Fruit fly (Drosophila melanogaster) whole organism, embryonic: ENCODE results near the gene Kaz1-ORFB.

Source experiments
- B-H2 ChIP-seq: fragments of 200-800 bp; sonication (Bioruptor generic); optimal IDR thresholded peaks from 2 replicates; lab custom pipeline; 2018; ENCODE audit warnings: missing biosample characterization, mild to moderate bottlenecking, missing genetic modification characterization
- BEAF-32 ChIP-seq: fragments of 200-800 bp; sonication (Bioruptor generic); optimal IDR thresholded peaks from 3 replicates; lab custom pipeline; 2017; ENCODE audit warnings: missing biosample characterization, missing genetic modification characterization, mild to moderate bottlenecking, moderate library complexity, missing genetic modification reagents
- BtbVII ChIP-seq: fragments of 200-800 bp; sonication (Bioruptor generic); optimal IDR thresholded peaks from 3 replicates; lab custom pipeline; 2017; ENCODE audit warnings: missing biosample characterization, mild to moderate bottlenecking, missing genetic modification characterization
- CG10274 ChIP-seq: fragments of 200-800 bp; sonication (Bioruptor generic); optimal IDR thresholded peaks from 3 replicates; lab custom pipeline; 2017; ENCODE audit warnings: missing biosample characterization, mild to moderate bottlenecking, missing genetic modification characterization
- CG11398 ChIP-seq: fragments of 200-800 bp; sonication (Bioruptor generic); optimal IDR thresholded peaks from 2 replicates; lab custom pipeline; 2016; ENCODE audit warnings: missing biosample characterization, missing genetic modification characterization
- CG13123 ChIP-seq: fragments of 200-800 bp; sonication (Bioruptor generic); optimal IDR thresholded peaks from 2 replicates; lab custom pipeline; 2016; ENCODE audit warnings: missing biosample characterization, missing genetic modification characterization
- CG14710 ChIP-seq: fragments of 200-800 bp; sonication (Bioruptor generic); optimal IDR thresholded peaks from 3 replicates; lab custom pipeline; 2019; ENCODE audit warnings: missing biosample characterization, mild to moderate bottlenecking, missing genetic modification characterization, moderate library complexity
- CG14860 ChIP-seq: fragments of 200-800 bp; sonication (Bioruptor generic); IDR thresholded peaks from 3 replicates; pipeline ENCODE4 v1.3.6; 2022; ENCODE audit warnings: missing biosample characterization, missing genetic modification characterization; ENCODE audit not compliant: partially characterized antibody
- CG15011 ChIP-seq: fragments of 200-800 bp; sonication (Bioruptor generic); optimal IDR thresholded peaks from 3 replicates; lab custom pipeline; 2018; ENCODE audit warnings: missing biosample characterization, mild to moderate bottlenecking, missing genetic modification characterization
- CG32767 ChIP-seq: fragments of 200-800 bp; sonication (Bioruptor generic); IDR thresholded peaks from 2 replicates; pipeline ENCODE4 v1.3.6; 2022; ENCODE audit warnings: missing biosample characterization, missing genetic modification characterization
- CG33213 ChIP-seq: fragments of 200-800 bp; sonication (Bioruptor generic); optimal IDR thresholded peaks from 3 replicates; lab custom pipeline; 2016; ENCODE audit warnings: missing biosample characterization, missing genetic modification characterization
- CG33557 ChIP-seq: fragments of 200-800 bp; sonication (Bioruptor generic); optimal IDR thresholded peaks from 2 replicates; lab custom pipeline; 2019; ENCODE audit warnings: missing biosample characterization, mild to moderate bottlenecking, missing genetic modification characterization, moderate library complexity
- CG3995 ChIP-seq: fragments of 200-800 bp; sonication (Bioruptor generic); optimal IDR thresholded peaks from 3 replicates; lab custom pipeline; 2016; ENCODE audit warnings: missing biosample characterization, missing genetic modification characterization
- CG4360 ChIP-seq: fragments of 200-800 bp; sonication (Bioruptor generic); IDR thresholded peaks from 2 replicates; pipeline ENCODE4 v1.3.6; 2022; ENCODE audit warnings: missing biosample characterization, missing genetic modification characterization
- CG4424 ChIP-seq: fragments of 200-800 bp; sonication (Bioruptor generic); optimal IDR thresholded peaks from 3 replicates; lab custom pipeline; 2016; ENCODE audit warnings: missing biosample characterization, missing genetic modification characterization
- CG6791 ChIP-seq: fragments of 200-800 bp; sonication (Bioruptor generic); IDR thresholded peaks from 3 replicates; pipeline ENCODE4 v1.3.6; 2022; ENCODE audit warnings: missing biosample characterization, missing genetic modification characterization; ENCODE audit not compliant: partially characterized antibody
- CG7963 ChIP-seq: fragments of 200-800 bp; sonication (Bioruptor generic); IDR thresholded peaks from 3 replicates; pipeline ENCODE4 v1.3.6; 2022; ENCODE audit warnings: missing biosample characterization, missing genetic modification characterization; ENCODE audit not compliant: partially characterized antibody
- CG8290 ChIP-seq, 3 experiments: fragments of 200-800 bp; sonication (Bioruptor generic); optimal IDR thresholded peaks; 2 replicates each; lab custom pipeline; 2016 to 2019; ENCODE audit warnings: missing biosample characterization in 3 of 3, missing genetic modification characterization in 3 of 3, mild to moderate bottlenecking in 2 of 3, moderate library complexity in 1 of 3
- CG9797 ChIP-seq: fragments of 200-800 bp; sonication (Bioruptor generic); optimal IDR thresholded peaks from 3 replicates; lab custom pipeline; 2018; ENCODE audit warnings: missing biosample characterization, mild to moderate bottlenecking, missing genetic modification characterization
- CG9932 ChIP-seq: fragments of 200-800 bp; sonication (Bioruptor generic); IDR thresholded peaks from 2 replicates; pipeline ENCODE4 v1.3.6; 2022; ENCODE audit warnings: missing biosample characterization, missing genetic modification characterization
- Dbx ChIP-seq: fragments of 200-800 bp; sonication (Bioruptor generic); IDR thresholded peaks from 3 replicates; pipeline ENCODE4 v1.3.6; 2022; ENCODE audit warnings: missing biosample characterization, missing genetic modification characterization
- Dp ChIP-seq: fragments of 200-800 bp; sonication (Bioruptor generic); optimal IDR thresholded peaks from 2 replicates; lab custom pipeline; 2018; ENCODE audit warnings: missing biosample characterization, mild to moderate bottlenecking, missing genetic modification characterization, moderate library complexity
- Dref ChIP-seq: fragments of 200-800 bp; sonication (Bioruptor generic); IDR thresholded peaks from 2 replicates; pipeline ENCODE4 v1.3.6; 2022; ENCODE audit warnings: missing biosample characterization, missing genetic modification characterization
- E2f2 ChIP-seq: fragments of 200-800 bp; sonication (Bioruptor generic); IDR thresholded peaks from 2 replicates; pipeline ENCODE4 v1.3.6; 2022; ENCODE audit warnings: missing biosample characterization, missing genetic modification characterization
- HmgZ ChIP-seq: fragments of 200-800 bp; sonication (Bioruptor generic); optimal IDR thresholded peaks from 2 replicates; lab custom pipeline; 2018; ENCODE audit warnings: missing biosample characterization, mild to moderate bottlenecking, missing genetic modification characterization
- Hmx ChIP-seq: fragments of 200-800 bp; sonication (Bioruptor generic); optimal IDR thresholded peaks from 2 replicates; lab custom pipeline; 2016; ENCODE audit warnings: missing biosample characterization, missing genetic modification characterization
- MBD-R2 ChIP-seq: fragments of 200-800 bp; sonication (Bioruptor generic); IDR thresholded peaks from 2 replicates; pipeline ENCODE4 v1.3.6; 2022; ENCODE audit warnings: missing biosample characterization, missing genetic modification characterization
- NC2α ChIP-seq: fragments of 200-800 bp; sonication (Bioruptor generic); optimal IDR thresholded peaks from 2 replicates; lab custom pipeline; 2016; ENCODE audit warnings: missing biosample characterization, missing genetic modification characterization
- NC2β ChIP-seq: fragments of 200-800 bp; sonication (Bioruptor generic); optimal IDR thresholded peaks from 2 replicates; lab custom pipeline; 2016; ENCODE audit warnings: missing biosample characterization, missing genetic modification characterization
- Oaz ChIP-seq: fragments of 200-800 bp; sonication (Bioruptor generic); IDR thresholded peaks from 2 replicates; pipeline ENCODE4 v1.3.6; 2022; ENCODE audit warnings: missing biosample characterization, missing genetic modification characterization
- Ptx1 ChIP-seq: fragments of 200-800 bp; sonication (Bioruptor generic); IDR thresholded peaks from 2 replicates; pipeline ENCODE4 v1.3.6; 2022; ENCODE audit warnings: missing biosample characterization, missing genetic modification characterization
- Trl ChIP-seq, 3 experiments: fragments of >200 bp in 2 of 3; fragments of 200-800 bp in 1 of 3; sonication (Bioruptor generic) in 1 of 3; optimal IDR thresholded peaks; 2 replicates in 1 of 3; 3 replicates in 2 of 3; lab custom pipeline; 2016 to 2017; ENCODE audit warnings: missing biosample characterization in 1 of 3, missing genetic modification characterization in 1 of 3
- Xbp1 ChIP-seq: fragments of 200-800 bp; sonication (Bioruptor generic); optimal IDR thresholded peaks from 3 replicates; lab custom pipeline; 2016; ENCODE audit warnings: missing biosample characterization, mild to moderate bottlenecking, missing genetic modification characterization
- YL-1 ChIP-seq: fragments of 200-800 bp; sonication (Bioruptor generic); optimal IDR thresholded peaks from 3 replicates; lab custom pipeline; 2017; ENCODE audit warnings: missing biosample characterization, mild to moderate bottlenecking, missing genetic modification characterization
- amos ChIP-seq: fragments of 200-800 bp; sonication (Bioruptor generic); IDR thresholded peaks from 2 replicates; pipeline ENCODE4 v1.3.6; 2022; ENCODE audit warnings: missing biosample characterization, missing genetic modification characterization; ENCODE audit not compliant: partially characterized antibody
- eve ChIP-seq, 2 experiments: fragments of >200 bp; optimal IDR thresholded peaks; 2 replicates each; lab custom pipeline; 2017; ENCODE audit warnings: missing biosample characterization in 2 of 2, missing genetic modification characterization in 2 of 2
- grn ChIP-seq: fragments of 200-800 bp; sonication (Bioruptor generic); optimal IDR thresholded peaks from 3 replicates; lab custom pipeline; 2017; ENCODE audit warnings: missing biosample characterization, missing genetic modification characterization
- jing ChIP-seq: fragments of 200-800 bp; sonication (Bioruptor generic); optimal IDR thresholded peaks from 2 replicates; lab custom pipeline; 2018; ENCODE audit warnings: missing biosample characterization, mild to moderate bottlenecking, missing genetic modification characterization
- lab ChIP-seq: fragments of 200-800 bp; sonication (Bioruptor generic); optimal IDR thresholded peaks from 3 replicates; lab custom pipeline; 2017; ENCODE audit warnings: missing biosample characterization, missing genetic modification characterization, mild to moderate bottlenecking, moderate library complexity, missing genetic modification reagents
- oc ChIP-seq: fragments of 200-800 bp; sonication (Bioruptor generic); optimal IDR thresholded peaks from 2 replicates; lab custom pipeline; 2018; ENCODE audit warnings: missing biosample characterization, mild to moderate bottlenecking, missing genetic modification characterization, moderate library complexity
- p53 ChIP-seq: fragments of 200-800 bp; sonication (Bioruptor generic); optimal IDR thresholded peaks from 2 replicates; lab custom pipeline; 2016; ENCODE audit warnings: missing biosample characterization, missing genetic modification characterization
- pita ChIP-seq: fragments of 200-800 bp; sonication (Bioruptor generic); optimal IDR thresholded peaks from 2 replicates; lab custom pipeline; 2017; ENCODE audit warnings: missing biosample characterization, mild to moderate bottlenecking, missing genetic modification characterization
- stwl ChIP-seq: fragments of 200-800 bp; sonication (Bioruptor generic); optimal IDR thresholded peaks from 3 replicates; lab custom pipeline; 2018; ENCODE audit warnings: missing biosample characterization, mild to moderate bottlenecking, missing genetic modification characterization, moderate library complexity
- sug ChIP-seq: fragments of 200-800 bp; optimal IDR thresholded peaks from 2 replicates; lab custom pipeline; 2019; ENCODE audit warnings: missing biosample characterization, mild to moderate bottlenecking, missing genetic modification characterization, moderate library complexity
- tio ChIP-seq: fragments of 200-800 bp; sonication (Bioruptor generic); optimal IDR thresholded peaks from 2 replicates; lab custom pipeline; 2017; ENCODE audit warnings: missing biosample characterization, missing genetic modification characterization, inconsistent platforms
- tll ChIP-seq, 2 experiments: fragments of 200-800 bp in 1 of 2; fragments of >200 bp in 1 of 2; sonication (Bioruptor generic) in 1 of 2; optimal IDR thresholded peaks; 2 replicates each; lab custom pipeline; 2017 to 2019; ENCODE audit warnings: missing biosample characterization in 2 of 2, missing genetic modification characterization in 2 of 2, mild to moderate bottlenecking in 1 of 2, moderate library complexity in 1 of 2
- tna ChIP-seq: fragments of 200-800 bp; sonication (Bioruptor generic); IDR thresholded peaks from 2 replicates; pipeline ENCODE4 v1.3.6; 2022; ENCODE audit warnings: missing biosample characterization, missing genetic modification characterization; ENCODE audit not compliant: partially characterized antibody
- trh ChIP-seq: fragments of 200-800 bp; sonication (Bioruptor generic); optimal IDR thresholded peaks from 2 replicates; lab custom pipeline; 2016; ENCODE audit warnings: missing biosample characterization, missing genetic modification characterization
- z ChIP-seq: fragments of 200-800 bp; sonication (Bioruptor generic); IDR thresholded peaks from 3 replicates; pipeline ENCODE4 v1.3.6; 2022; ENCODE audit warnings: missing biosample characterization, missing genetic modification characterization

Kaz1-ORFB gene

DNA sequence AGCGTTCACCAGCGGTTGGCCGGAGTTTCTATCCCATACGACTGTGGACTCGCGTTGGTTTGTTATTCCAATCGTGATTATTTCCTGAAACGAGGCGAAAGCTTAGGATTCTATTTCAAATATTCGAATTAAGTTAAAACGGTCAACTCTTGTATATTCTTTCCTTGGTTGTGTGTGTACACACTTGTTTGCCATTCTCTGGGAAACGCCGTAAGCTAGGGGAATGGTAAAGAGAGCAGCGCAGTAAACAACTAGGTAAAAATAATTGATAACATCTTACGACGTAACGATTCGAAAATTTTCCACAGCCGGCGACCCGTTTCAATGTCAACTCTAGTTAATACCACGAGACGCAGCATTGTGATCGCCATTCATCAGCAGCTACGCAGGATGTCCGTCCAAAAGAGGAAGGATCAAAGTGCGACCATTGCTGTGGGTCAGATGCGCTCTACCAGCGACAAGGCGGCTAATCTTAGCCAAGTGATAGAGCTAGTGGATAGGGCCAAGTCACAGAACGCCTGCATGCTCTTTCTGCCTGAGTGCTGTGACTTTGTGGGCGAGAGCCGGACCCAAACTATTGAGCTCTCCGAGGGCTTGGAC is 12.8 kb upstream of the Kaz1-ORFB start, which contains the start of gene NitFhit:
NitFhit (plus strand) TSS at position 195 of the 600 bp plus-strand sequence.
- no peak for TF ChIP-seq CG33557 (GFP tag; lab: Kevin White, UChicago)
- TF ChIP-seq Trl (optimal IDR thresholded peaks at IDR 0.05; lab: Kevin White, UChicago), result peak in 1 of 2 experiments; percentile 18
- TF ChIP-seq Trl (GFP tag; optimal IDR thresholded peaks at IDR 0.05; lab: Kevin White, UChicago), result no peak
- TF ChIP-seq Oaz (GFP tag; lab: Robert Waterston, UW), result no peak
- peak; percentile 31 for TF ChIP-seq stwl (tag; lab: Kevin White, UChicago)
- no peak for TF ChIP-seq pita (GFP tag; lab: Kevin White, UChicago)
- TF ChIP-seq HmgZ (tag; lab: Kevin White, UChicago), result peak; percentile 34
- no peak for TF ChIP-seq CG9797 (GFP tag; lab: Kevin White, UChicago)
- TF ChIP-seq lab, result no peak
- TF ChIP-seq tll (GFP tag; optimal IDR thresholded peaks at IDR 0.05; lab: Kevin White, UChicago), result no peak
- no peak for TF ChIP-seq CG7963 (GFP tag; lab: Robert Waterston, UW)
- peak; percentile 2 for TF ChIP-seq Xbp1 (GFP tag; lab: Kevin White, UChicago)
- TF ChIP-seq jing (GFP tag; lab: Kevin White, UChicago), result no peak
- TF ChIP-seq E2f2 (GFP tag; lab: Robert Waterston, UW), result peak; percentile 54
- no peak for TF ChIP-seq CG9932
- TF ChIP-seq CG14710 (tag; lab: Kevin White, UChicago), result peak; percentile 100
- no peak for TF ChIP-seq eve (GFP tag; optimal IDR thresholded peaks at IDR 0.05; lab: Kevin White, UChicago)
- TF ChIP-seq YL-1 (GFP tag; lab: Kevin White, UChicago), result peak; percentile 66
- no peak for TF ChIP-seq NC2α (GFP tag; lab: Kevin White, UChicago)
- TF ChIP-seq Hmx (GFP tag; lab: Kevin White, UChicago), result no peak
- TF ChIP-seq NC2β (GFP tag; lab: Kevin White, UChicago), result no peak
- TF ChIP-seq amos, result no peak
- TF ChIP-seq CG4360 (GFP tag; lab: Robert Waterston, UW), result no peak
- TF ChIP-seq trh, result no peak
- TF ChIP-seq CG3995 (GFP tag; lab: Kevin White, UChicago), result no peak
- TF ChIP-seq tna, result no peak
- TF ChIP-seq z, result no peak
- TF ChIP-seq BEAF-32, result peak; percentile 6
- no peak for TF ChIP-seq CG13123 (GFP tag; lab: Kevin White, UChicago)
- no peak for TF ChIP-seq CG15011 (GFP tag; lab: Kevin White, UChicago)
- TF ChIP-seq CG10274 (GFP tag; lab: Kevin White, UChicago), result no peak
- TF ChIP-seq oc (tag; lab: Kevin White, UChicago), result no peak
- no peak for TF ChIP-seq p53 (GFP tag; lab: Kevin White, UChicago)
- no peak for TF ChIP-seq BtbVII (GFP tag; lab: Kevin White, UChicago)
- TF ChIP-seq B-H2 (GFP tag; lab: Kevin White, UChicago), result peak; percentile 34
- no peak for TF ChIP-seq Dbx (GFP tag; lab: Robert Waterston, UW)
- TF ChIP-seq Ptx1, result no peak
- no peak for TF ChIP-seq CG6791 (GFP tag; lab: Robert Waterston, UW)
- peak; percentile 36 for TF ChIP-seq sug (tag; lab: Kevin White, UChicago)
- TF ChIP-seq CG14860 (GFP tag; lab: Robert Waterston, UW), result no peak
- TF ChIP-seq Dp (GFP tag; lab: Kevin White, UChicago), result peak; percentile 56
- no peak for TF ChIP-seq CG11398 (GFP tag; lab: Kevin White, UChicago)
- no peak for TF ChIP-seq CG32767 (GFP tag; lab: Robert Waterston, UW)
- no peak for TF ChIP-seq Dref (GFP tag; lab: Robert Waterston, UW)
- TF ChIP-seq CG4424 (GFP tag; lab: Kevin White, UChicago), result no peak
- TF ChIP-seq tio (GFP tag; lab: Kevin White, UChicago), result no peak
- no peak for TF ChIP-seq CG8290 (GFP tag; optimal IDR thresholded peaks at IDR 0.05; lab: Kevin White, UChicago)
- peak in 1 of 2 experiments; percentile 17 for TF ChIP-seq CG8290 (tag; optimal IDR thresholded peaks at IDR 0.05; lab: Kevin White, UChicago)
- TF ChIP-seq grn (GFP tag; lab: Kevin White, UChicago), result peak; percentile 91
- TF ChIP-seq CG33213, result no peak
- TF ChIP-seq MBD-R2, result peak; percentile 72
